Fruit fly (Drosophila melanogaster) whole organism, embryonic: ENCODE data around the gene CG15923.

Experiments
- Antp ChIP-seq: fragments of 200-800 bp; sonication (Bioruptor generic); optimal IDR thresholded peaks from 3 replicates; lab custom pipeline; 2016; ENCODE audit warnings: missing biosample characterization, missing genetic modification characterization
- B-H2 ChIP-seq: fragments of 200-800 bp; sonication (Bioruptor generic); optimal IDR thresholded peaks from 2 replicates; lab custom pipeline; 2018; ENCODE audit warnings: missing biosample characterization, mild to moderate bottlenecking, missing genetic modification characterization
- CG10267 ChIP-seq: fragments of 200-800 bp; sonication (Bioruptor generic); optimal IDR thresholded peaks from 2 replicates; lab custom pipeline; 2018; ENCODE audit warnings: missing biosample characterization, mild to moderate bottlenecking, missing genetic modification characterization, moderate library complexity
- CG11398 ChIP-seq: fragments of 200-800 bp; sonication (Bioruptor generic); optimal IDR thresholded peaks from 2 replicates; lab custom pipeline; 2016; ENCODE audit warnings: missing biosample characterization, missing genetic modification characterization
- CG11695 ChIP-seq: fragments of 200-800 bp; sonication (Bioruptor generic); IDR thresholded peaks from 3 replicates; pipeline ENCODE4 v1.3.6; 2022; ENCODE audit warnings: missing biosample characterization, missing genetic modification characterization
- CG13287 ChIP-seq: fragments of 200-800 bp; sonication (Bioruptor generic); IDR thresholded peaks from 2 replicates; pipeline ENCODE4 v1.3.6; 2022; ENCODE audit warnings: missing biosample characterization, missing genetic modification characterization; ENCODE audit not compliant: partially characterized antibody
- CG14014 ChIP-seq: fragments of 200-800 bp; sonication (Bioruptor generic); IDR thresholded peaks from 2 replicates; pipeline ENCODE4 v1.3.6; 2022; ENCODE audit warnings: missing biosample characterization, missing genetic modification characterization
- CG14710 ChIP-seq: fragments of 200-800 bp; sonication (Bioruptor generic); optimal IDR thresholded peaks from 3 replicates; lab custom pipeline; 2019; ENCODE audit warnings: missing biosample characterization, mild to moderate bottlenecking, missing genetic modification characterization, moderate library complexity
- CG1603 ChIP-seq: fragments of 200-800 bp; sonication (Bioruptor generic); optimal IDR thresholded peaks from 2 replicates; lab custom pipeline; 2019; ENCODE audit warnings: missing biosample characterization, mild to moderate bottlenecking, missing genetic modification characterization, moderate library complexity
- CG16813 ChIP-seq: fragments of 200-800 bp; sonication (Bioruptor generic); IDR thresholded peaks from 3 replicates; pipeline ENCODE4 v1.3.6; 2022; ENCODE audit warnings: missing biosample characterization, missing genetic modification characterization; ENCODE audit not compliant: partially characterized antibody
- CG17385 ChIP-seq: fragments of 200-800 bp; sonication (Bioruptor generic); optimal IDR thresholded peaks from 3 replicates; lab custom pipeline; 2018; ENCODE audit warnings: missing biosample characterization, mild to moderate bottlenecking, missing genetic modification characterization
- CG2120 ChIP-seq: fragments of 200-800 bp; sonication (Bioruptor generic); optimal IDR thresholded peaks from 3 replicates; lab custom pipeline; 2016; ENCODE audit warnings: missing biosample characterization, missing genetic modification characterization
- CG3065 ChIP-seq: fragments of 200-800 bp; sonication (Bioruptor generic); optimal IDR thresholded peaks from 2 replicates; lab custom pipeline; 2016; ENCODE audit warnings: missing biosample characterization, missing genetic modification characterization
- CG3163 ChIP-seq: fragments of 200-800 bp; sonication (Bioruptor generic); optimal IDR thresholded peaks from 3 replicates; lab custom pipeline; 2016; ENCODE audit warnings: missing biosample characterization, missing genetic modification characterization
- CG3407 ChIP-seq: fragments of 200-800 bp; sonication (Bioruptor generic); optimal IDR thresholded peaks from 2 replicates; lab custom pipeline; 2018; ENCODE audit warnings: missing biosample characterization, mild to moderate bottlenecking, missing genetic modification characterization
- CG3838 ChIP-seq: fragments of 200-800 bp; sonication (Bioruptor generic); optimal IDR thresholded peaks from 3 replicates; lab custom pipeline; 2016; ENCODE audit warnings: missing biosample characterization, missing genetic modification characterization
- CG3847 ChIP-seq: fragments of 200-800 bp; sonication (Bioruptor generic); IDR thresholded peaks from 2 replicates; pipeline ENCODE4 v1.3.6; 2022; ENCODE audit warnings: missing biosample characterization, missing genetic modification characterization
- CG3995 ChIP-seq: fragments of 200-800 bp; sonication (Bioruptor generic); optimal IDR thresholded peaks from 3 replicates; lab custom pipeline; 2016; ENCODE audit warnings: missing biosample characterization, missing genetic modification characterization
- CG6254 ChIP-seq: fragments of 200-800 bp; sonication (Bioruptor generic); optimal IDR thresholded peaks from 3 replicates; lab custom pipeline; 2017; ENCODE audit warnings: mild to moderate bottlenecking, missing biosample characterization, missing genetic modification reagents, missing genetic modification characterization
- CG7556 ChIP-seq: fragments of 200-800 bp; sonication (Bioruptor generic); optimal IDR thresholded peaks from 2 replicates; lab custom pipeline; 2017; ENCODE audit warnings: missing biosample characterization, mild to moderate bottlenecking, missing genetic modification characterization
- CG8765 ChIP-seq: fragments of 200-800 bp; sonication (Bioruptor generic); IDR thresholded peaks from 2 replicates; pipeline ENCODE4 v1.3.6; 2022; ENCODE audit warnings: missing biosample characterization, missing genetic modification characterization
- CG8944 ChIP-seq: fragments of 200-800 bp; sonication (Bioruptor generic); optimal IDR thresholded peaks from 3 replicates; lab custom pipeline; 2016; ENCODE audit warnings: missing biosample characterization, missing genetic modification characterization
- CG9437 ChIP-seq: fragments of 200-800 bp; sonication (Bioruptor generic); optimal IDR thresholded peaks from 2 replicates; lab custom pipeline; 2018; ENCODE audit warnings: missing biosample characterization, mild to moderate bottlenecking, missing genetic modification characterization
- CG9727 ChIP-seq: fragments of 200-800 bp; sonication (Bioruptor generic); optimal IDR thresholded peaks from 3 replicates; lab custom pipeline; 2017; ENCODE audit warnings: missing biosample characterization, mild to moderate bottlenecking, missing genetic modification characterization
- Dbx ChIP-seq: fragments of 200-800 bp; sonication (Bioruptor generic); IDR thresholded peaks from 3 replicates; pipeline ENCODE4 v1.3.6; 2022; ENCODE audit warnings: missing biosample characterization, missing genetic modification characterization
- Dref ChIP-seq: fragments of 200-800 bp; sonication (Bioruptor generic); IDR thresholded peaks from 2 replicates; pipeline ENCODE4 v1.3.6; 2022; ENCODE audit warnings: missing biosample characterization, missing genetic modification characterization
- Fer1 ChIP-seq: fragments of 200-800 bp; sonication (Bioruptor generic); optimal IDR thresholded peaks from 2 replicates; lab custom pipeline; 2017; ENCODE audit warnings: missing biosample characterization, mild to moderate bottlenecking, missing genetic modification characterization
- Gsc ChIP-seq: fragments of 200-800 bp; sonication (Bioruptor generic); IDR thresholded peaks from 2 replicates; pipeline ENCODE4 v1.3.6; 2022; ENCODE audit warnings: missing biosample characterization, missing genetic modification characterization
- Hr78 ChIP-seq, 2 experiments: fragments of 200-800 bp in 1 of 2; fragments of >200 bp in 1 of 2; sonication (Bioruptor generic) in 1 of 2; optimal IDR thresholded peaks; 2 replicates each; lab custom pipeline; 2017 to 2019; ENCODE audit warnings: missing biosample characterization in 2 of 2, missing genetic modification characterization in 2 of 2, mild to moderate bottlenecking in 1 of 2, moderate library complexity in 1 of 2
- Lhr ChIP-seq: fragments of 200-800 bp; sonication (Bioruptor generic); optimal IDR thresholded peaks from 3 replicates; lab custom pipeline; 2017; ENCODE audit warnings: mild to moderate bottlenecking, missing biosample characterization, missing genetic modification reagents, missing genetic modification characterization
- MESR4 ChIP-seq: fragments of 200-800 bp; sonication (Bioruptor generic); optimal IDR thresholded peaks from 2 replicates; lab custom pipeline; 2018; ENCODE audit warnings: missing biosample characterization, mild to moderate bottlenecking, missing genetic modification characterization, moderate library complexity
- NC2α ChIP-seq: fragments of 200-800 bp; sonication (Bioruptor generic); optimal IDR thresholded peaks from 2 replicates; lab custom pipeline; 2016; ENCODE audit warnings: missing biosample characterization, missing genetic modification characterization
- PHDP ChIP-seq: fragments of 200-800 bp; sonication (Bioruptor generic); optimal IDR thresholded peaks from 3 replicates; lab custom pipeline; 2018; ENCODE audit warnings: missing biosample characterization, mild to moderate bottlenecking, missing genetic modification characterization, moderate library complexity
- Sox102F ChIP-seq: fragments of 200-800 bp; sonication (Bioruptor generic); optimal IDR thresholded peaks from 2 replicates; lab custom pipeline; 2018; ENCODE audit warnings: missing biosample characterization, mild to moderate bottlenecking, missing genetic modification characterization, moderate library complexity
- Sry-δ ChIP-seq: fragments of 200-800 bp; sonication (Bioruptor generic); optimal IDR thresholded peaks from 2 replicates; lab custom pipeline; 2016; ENCODE audit warnings: missing biosample characterization, missing genetic modification characterization
- Vsx1 ChIP-seq: fragments of 200-800 bp; sonication (Bioruptor generic); optimal IDR thresholded peaks from 2 replicates; lab custom pipeline; 2017; ENCODE audit warnings: missing biosample characterization, mild to moderate bottlenecking, missing genetic modification characterization, missing genetic modification reagents
- bbx ChIP-seq: fragments of 200-800 bp; sonication (Bioruptor generic); IDR thresholded peaks from 2 replicates; pipeline ENCODE4 v1.3.6; 2022; ENCODE audit warnings: missing biosample characterization, missing genetic modification characterization; ENCODE audit not compliant: partially characterized antibody
- bigmax ChIP-seq: fragments of 200-800 bp; sonication (Bioruptor generic); optimal IDR thresholded peaks from 2 replicates; lab custom pipeline; 2018; ENCODE audit warnings: missing biosample characterization, mild to moderate bottlenecking, missing genetic modification characterization
- cg ChIP-seq: fragments of 200-800 bp; sonication (Bioruptor generic); optimal IDR thresholded peaks from 3 replicates; lab custom pipeline; 2019; ENCODE audit warnings: missing biosample characterization, mild to moderate bottlenecking, missing genetic modification characterization, moderate library complexity
- ci ChIP-seq: fragments of 200-800 bp; sonication (Bioruptor generic); IDR thresholded peaks from 3 replicates; pipeline ENCODE4 v1.3.6; 2022; ENCODE audit warnings: missing biosample characterization, missing genetic modification characterization
- dm ChIP-seq: fragments of 200-800 bp; sonication (Bioruptor generic); optimal IDR thresholded peaks from 3 replicates; lab custom pipeline; 2016; ENCODE audit warnings: missing biosample characterization, missing genetic modification characterization
- fd64A ChIP-seq: fragments of 200-800 bp; sonication (Bioruptor generic); optimal IDR thresholded peaks from 3 replicates; lab custom pipeline; 2018; ENCODE audit warnings: missing biosample characterization, mild to moderate bottlenecking, missing genetic modification characterization
- gcm2 ChIP-seq: fragments of 200-800 bp; sonication (Bioruptor generic); optimal IDR thresholded peaks from 2 replicates; lab custom pipeline; 2016; ENCODE audit warnings: missing biosample characterization, missing genetic modification characterization
- gfzf ChIP-seq: fragments of 200-800 bp; sonication (Bioruptor generic); optimal IDR thresholded peaks from 2 replicates; lab custom pipeline; 2016; ENCODE audit warnings: missing biosample characterization, mild to moderate bottlenecking, missing genetic modification characterization, moderate library complexity
- gt ChIP-seq: fragments of 200-800 bp; sonication (Bioruptor generic); IDR thresholded peaks from 2 replicates; pipeline ENCODE4 v1.3.6; 2022; ENCODE audit warnings: missing biosample characterization, missing genetic modification characterization
- nmo ChIP-seq: fragments of 200-800 bp; sonication (Bioruptor generic); optimal IDR thresholded peaks from 2 replicates; lab custom pipeline; 2018; ENCODE audit warnings: missing biosample characterization, mild to moderate bottlenecking, missing genetic modification characterization, moderate library complexity
- pb ChIP-seq: fragments of 200-800 bp; sonication (Bioruptor generic); optimal IDR thresholded peaks from 3 replicates; lab custom pipeline; 2016; ENCODE audit warnings: missing biosample characterization, missing genetic modification characterization
- scrt ChIP-seq: fragments of 200-800 bp; sonication (Bioruptor generic); optimal IDR thresholded peaks from 2 replicates; lab custom pipeline; 2018; ENCODE audit warnings: missing biosample characterization, mild to moderate bottlenecking, missing genetic modification characterization, moderate library complexity
- sna ChIP-seq: fragments of 200-800 bp; sonication (Bioruptor generic); IDR thresholded peaks from 2 replicates; pipeline ENCODE4 v1.3.6; 2022; ENCODE audit warnings: missing biosample characterization, missing genetic modification characterization; ENCODE audit not compliant: partially characterized antibody
- stwl ChIP-seq: fragments of 200-800 bp; sonication (Bioruptor generic); optimal IDR thresholded peaks from 3 replicates; lab custom pipeline; 2018; ENCODE audit warnings: missing biosample characterization, mild to moderate bottlenecking, missing genetic modification characterization, moderate library complexity

The CG15923 gene

dm6 chr3R:20576789-20577188 lies 39.9 kb downstream of the CG15923 start, which contains the start of the genes TFAM and CG5412 (continued):
- TF ChIP-seq ci (GFP tag; lab: Robert Waterston, UW) (0 out of 3 replicates have a peak, but pooled peaks have one; percentile 9), CG9727 (GFP tag; lab: Kevin White, UChicago) (no peak), pb (GFP tag; lab: Kevin White, UChicago) (no peak), CG16813 (peak; percentile 55; the same call in 2 of the 3 replicates), CG3163 (GFP tag; lab: Kevin White, UChicago) (no peak), bbx (GFP tag; lab: Robert Waterston, UW) (peak; percentile 61; the same call in 1 of the 2 replicates), NC2α (no peak), gt (no peak), Lhr (peak; percentile 13), gfzf (GFP tag; lab: Kevin White, UChicago) (peak; percentile 2), Dref (GFP tag; lab: Robert Waterston, UW) (peak; percentile 75), Sry-δ (GFP tag; lab: Kevin White, UChicago) (peak; percentile 83), Antp (GFP tag; lab: Kevin White, UChicago) (no peak), CG9437 (GFP tag; lab: Kevin White, UChicago) (peak; percentile 56), CG8765 (GFP tag; lab: Robert Waterston, UW) (no peak), Fer1 (GFP tag; lab: Kevin White, UChicago) (no peak), Sox102F (GFP tag; lab: Kevin White, UChicago) (no peak), Gsc (GFP tag; lab: Robert Waterston, UW) (no peak), CG11398 (GFP tag; lab: Kevin White, UChicago) (no peak), PHDP (no peak), CG3838 (GFP tag; lab: Kevin White, UChicago) (no peak), cg (GFP tag; lab: Kevin White, UChicago) (no peak), CG3995 (GFP tag; lab: Kevin White, UChicago) (peak; percentile 13), CG13287 (GFP tag; lab: Robert Waterston, UW) (peak; percentile 58), Vsx1 (no peak), CG6254 (GFP tag; lab: Kevin White, UChicago) (no peak), CG14710 (peak; percentile 21), CG14014 (no peak), CG1603 (tag; lab: Kevin White, UChicago) (peak; percentile 50), B-H2 (GFP tag; lab: Kevin White, UChicago) (no peak), bigmax (GFP tag; lab: Kevin White, UChicago) (peak; percentile 96), stwl (tag; lab: Kevin White, UChicago) (peak; percentile 55), scrt (GFP tag; lab: Kevin White, UChicago) (peak; percentile 85), CG3407 (GFP tag; lab: Kevin White, UChicago) (no peak), CG2120 (GFP tag; lab: Kevin White, UChicago) (no peak), Hr78 (GFP tag; optimal IDR thresholded peaks at IDR 0.05; lab: Kevin White, UChicago) (no peak), MESR4 (GFP tag; lab: Kevin White, UChicago) (peak; percentile 83), gcm2 (GFP tag; lab: Kevin White, UChicago) (no peak), CG3847 (GFP tag; lab: Robert Waterston, UW) (peak; percentile 37; the same call in 1 of the 2 replicates), CG10267 (tag; lab: Kevin White, UChicago) (no peak), Dbx (no peak), dm (GFP tag; lab: Kevin White, UChicago) (peak; percentile 24), CG8944 (no peak), CG7556 (no peak), CG17385 (GFP tag; lab: Kevin White, UChicago) (no peak), sna (no peak), fd64A (no peak), nmo (GFP tag; lab: Kevin White, UChicago) (peak; percentile 14), CG3065 (GFP tag; lab: Kevin White, UChicago) (no peak), CG11695 (GFP tag; lab: Robert Waterston, UW) (no peak)
